Worm (Caenorhabditis elegans) whole organism, midembryonic: ENCODE results near the gene C07A9.12.

ENCODE experiments used
- T22C8.4 ChIP-seq: fragments of 200-800 bp; sonication (Bioruptor generic); IDR thresholded peaks from 2 replicates; pipeline ENCODE4 v1.3.6; 2022; ENCODE audit warnings: missing genetic modification characterization, missing compliant biosample characterization
- cog-1 ChIP-seq: sonication (generic microtip); optimal IDR thresholded peaks from 2 replicates; lab custom pipeline; 2016; ENCODE audit warnings: missing genetic modification characterization, missing compliant biosample characterization
- flt-1 ChIP-seq: fragments of 200-800 bp; sonication (Bioruptor generic); IDR thresholded peaks from 2 replicates; pipeline ENCODE4 v1.3.6; 2022; ENCODE audit warnings: missing genetic modification characterization, missing compliant biosample characterization
- klf-2 ChIP-seq: fragments of 200-800 bp; sonication (Bioruptor generic); conservative IDR thresholded peaks from 2 replicates; pipeline ENCODE4 v1.3.6; 2022; ENCODE audit warnings: missing genetic modification reagents, missing genetic modification characterization, missing compliant biosample characterization
- med-1 ChIP-seq: sonication (generic microtip); optimal IDR thresholded peaks from 2 replicates; lab custom pipeline; 2017; ENCODE audit warnings: missing genetic modification characterization, mild to moderate bottlenecking, missing compliant biosample characterization, antibody characterized with exemption, missing genetic modification reagents; ENCODE audit not compliant: insufficient read depth
- ref-1 ChIP-seq: fragments of 200-800 bp; sonication (Bioruptor generic); conservative IDR thresholded peaks from 2 replicates; pipeline ENCODE4 v1.3.6; 2022; ENCODE audit warnings: missing genetic modification reagents, missing genetic modification characterization, missing compliant biosample characterization
- tab-1 ChIP-seq: fragments of 200-800 bp; sonication (Bioruptor generic); IDR thresholded peaks from 2 replicates; pipeline ENCODE4 v1.3.6; 2022; ENCODE audit warnings: missing genetic modification characterization, missing compliant biosample characterization
- ztf-23 ChIP-seq: fragments of 200-800 bp; sonication (Bioruptor generic); IDR thresholded peaks from 2 replicates; pipeline ENCODE4 v1.3.6; 2022; ENCODE audit warnings: missing genetic modification reagents, missing genetic modification characterization, missing compliant biosample characterization
- ztf-29 ChIP-seq: fragments of 200-800 bp; sonication (Bioruptor generic); IDR thresholded peaks from 2 replicates; pipeline ENCODE4 v1.3.6; 2022; ENCODE audit warnings: missing genetic modification reagents, missing genetic modification characterization, missing compliant biosample characterization

C07A9.12 gene

ce11 chrIII:9721991-9722390 is 5.3 kb downstream of the C07A9.12 start:
- TF ChIP-seq med-1 (GFP tag; lab: Kevin White, UChicago) = no peak
- no peak for TF ChIP-seq klf-2
- no peak for TF ChIP-seq cog-1 (tag; lab: Kevin White, UChicago)
- no peak for TF ChIP-seq tab-1 (GFP tag; lab: Robert Waterston, UW)
- no peak for TF ChIP-seq ztf-29 (GFP tag; lab: Robert Waterston, UW)
- no peak for TF ChIP-seq ztf-23 (GFP tag; lab: Robert Waterston, UW)
- TF ChIP-seq ref-1 (GFP tag; lab: Robert Waterston, UW) = no peak
- TF ChIP-seq T22C8.4 = no peak
- no peak for TF ChIP-seq flt-1

- no peak for TF ChIP-seq ztf-23 (GFP tag; lab: Robert Waterston, UW)
- no peak for TF ChIP-seq cog-1 (tag; lab: Kevin White, UChicago)
- no peak for TF ChIP-seq tab-1 (GFP tag; lab: Robert Waterston, UW)
- TF ChIP-seq ztf-29 (GFP tag; lab: Robert Waterston, UW) = no peak
- no peak for TF ChIP-seq flt-1
- TF ChIP-seq med-1 (GFP tag; lab: Kevin White, UChicago) = no peak
- TF ChIP-seq T22C8.4 = no peak
- TF ChIP-seq klf-2 = no peak
- no peak for TF ChIP-seq ref-1 (GFP tag; lab: Robert Waterston, UW)
Measured at ce11 chrIII:9720191-9720590, 7.1 kb downstream of the C07A9.12 start, which contains the start of gene ncx-7. Gene ncx-7 (minus strand): TSS chrIII:9720291.

- TF ChIP-seq flt-1 = no peak
- no peak for TF ChIP-seq ztf-29 (GFP tag; lab: Robert Waterston, UW)
- no peak for TF ChIP-seq cog-1 (tag; lab: Kevin White, UChicago)
- TF ChIP-seq T22C8.4 = no peak
- no peak for TF ChIP-seq med-1 (GFP tag; lab: Kevin White, UChicago)
- TF ChIP-seq tab-1 (GFP tag; lab: Robert Waterston, UW) = no peak
- no peak for TF ChIP-seq klf-2
- no peak for TF ChIP-seq ref-1 (GFP tag; lab: Robert Waterston, UW)
- no peak for TF ChIP-seq ztf-23 (GFP tag; lab: Robert Waterston, UW)
Measured at ce11 chrIII:9717243-9717642, 10.1 kb downstream of the C07A9.12 start.

- TF ChIP-seq T22C8.4 = no peak
- TF ChIP-seq ztf-29 (GFP tag; lab: Robert Waterston, UW) = no peak
- no peak for TF ChIP-seq klf-2
- no peak for TF ChIP-seq ztf-23 (GFP tag; lab: Robert Waterston, UW)
- no peak for TF ChIP-seq tab-1 (GFP tag; lab: Robert Waterston, UW)
- TF ChIP-seq med-1 (GFP tag; lab: Kevin White, UChicago) = no peak
- no peak for TF ChIP-seq flt-1
- no peak for TF ChIP-seq ref-1 (GFP tag; lab: Robert Waterston, UW)
- no peak for TF ChIP-seq cog-1 (tag; lab: Kevin White, UChicago)
Measured at ce11 chrIII:9714731-9715130, 12.6 kb downstream of the C07A9.12 start.

- TF ChIP-seq ztf-23 (GFP tag; lab: Robert Waterston, UW) (no peak), ztf-29 (GFP tag; lab: Robert Waterston, UW) (no peak), tab-1 (GFP tag; lab: Robert Waterston, UW) (no peak), cog-1 (tag; lab: Kevin White, UChicago) (no peak), T22C8.4 (no peak), klf-2 (no peak), ref-1 (GFP tag; lab: Robert Waterston, UW) (no peak), med-1 (GFP tag; lab: Kevin White, UChicago) (no peak), flt-1 (no peak)
Measured at ce11 chrIII:9713862-9714261, 13.5 kb downstream of the C07A9.12 start, which contains the start of gene ncx-6. Gene ncx-6 (minus strand): TSS chrIII:9713949.

ce11 chrIII:9713182-9713581 is 14.2 kb downstream of the C07A9.12 start:
- TF ChIP-seq T22C8.4 (no peak), ztf-29 (GFP tag; lab: Robert Waterston, UW) (no peak), flt-1 (no peak), tab-1 (GFP tag; lab: Robert Waterston, UW) (no peak), med-1 (GFP tag; lab: Kevin White, UChicago) (no peak), ref-1 (GFP tag; lab: Robert Waterston, UW) (no peak), ztf-23 (GFP tag; lab: Robert Waterston, UW) (no peak), cog-1 (tag; lab: Kevin White, UChicago) (no peak), klf-2 (no peak)

ce11 chrIII:9711163-9711562 is 16.2 kb downstream of the C07A9.12 start:
- no peak for TF ChIP-seq ztf-23 (GFP tag; lab: Robert Waterston, UW)
- no peak for TF ChIP-seq ref-1 (GFP tag; lab: Robert Waterston, UW)
- no peak for TF ChIP-seq flt-1
- TF ChIP-seq klf-2 = no peak
- no peak for TF ChIP-seq T22C8.4
- no peak for TF ChIP-seq tab-1 (GFP tag; lab: Robert Waterston, UW)
- TF ChIP-seq med-1 (GFP tag; lab: Kevin White, UChicago) = no peak
- TF ChIP-seq ztf-29 (GFP tag; lab: Robert Waterston, UW) = no peak
- no peak for TF ChIP-seq cog-1 (tag; lab: Kevin White, UChicago)

ce11 chrIII:9705157-9705905 is 22.0 kb downstream of the C07A9.12 start:
- TF ChIP-seq T22C8.4 (no peak), med-1 (GFP tag; lab: Kevin White, UChicago) (no peak), ztf-23 (GFP tag; lab: Robert Waterston, UW) (no peak), ref-1 (GFP tag; lab: Robert Waterston, UW) (no peak; the same call in 1 of the 2 replicates), flt-1 (no peak; the same call in 1 of the 2 replicates), klf-2 (no peak)

ce11 chrIII:9704606-9704938 is 22.8 kb downstream of the C07A9.12 start:
- TF ChIP-seq klf-2 = no peak
- TF ChIP-seq tab-1 (GFP tag; lab: Robert Waterston, UW) = no peak
- no peak for TF ChIP-seq ztf-29 (GFP tag; lab: Robert Waterston, UW)
- TF ChIP-seq ref-1 (GFP tag; lab: Robert Waterston, UW) = no peak
- no peak for TF ChIP-seq cog-1 (tag; lab: Kevin White, UChicago)
- no peak for TF ChIP-seq med-1 (GFP tag; lab: Kevin White, UChicago)
- no peak for TF ChIP-seq flt-1
- TF ChIP-seq ztf-23 (GFP tag; lab: Robert Waterston, UW) = no peak
- no peak for TF ChIP-seq T22C8.4
